Fruit fly (Drosophila melanogaster) whole organism, embryonic: ENCODE data around the gene CG15643.

Source experiments
- Antp ChIP-seq: fragments of 200-800 bp; sonication (Bioruptor generic); optimal IDR thresholded peaks from 3 replicates; lab custom pipeline; 2016; ENCODE audit warnings: missing biosample characterization, missing genetic modification characterization
- Asciz ChIP-seq: fragments of 200-800 bp; sonication (Bioruptor generic); optimal IDR thresholded peaks from 2 replicates; lab custom pipeline; 2017; ENCODE audit warnings: missing biosample characterization, mild to moderate bottlenecking, missing genetic modification characterization, missing genetic modification reagents
- Atf3 ChIP-seq: fragments of 200-800 bp; sonication (Bioruptor generic); optimal IDR thresholded peaks from 3 replicates; lab custom pipeline; 2016; ENCODE audit warnings: missing biosample characterization, missing genetic modification characterization
- CG10654 ChIP-seq: fragments of 200-800 bp; sonication (Bioruptor generic); optimal IDR thresholded peaks from 2 replicates; lab custom pipeline; 2016; ENCODE audit warnings: missing biosample characterization, missing genetic modification characterization
- CG11456 ChIP-seq: fragments of 200-800 bp; sonication (Bioruptor generic); IDR thresholded peaks from 3 replicates; pipeline ENCODE4 v1.3.6; 2022; ENCODE audit warnings: missing biosample characterization, missing genetic modification characterization
- CG12659 ChIP-seq: fragments of 200-800 bp; sonication (Bioruptor generic); optimal IDR thresholded peaks from 3 replicates; lab custom pipeline; 2017; ENCODE audit warnings: mild to moderate bottlenecking, missing biosample characterization, missing genetic modification reagents, missing genetic modification characterization
- CG12744 ChIP-seq: fragments of 200-800 bp; sonication (Bioruptor generic); optimal IDR thresholded peaks from 2 replicates; lab custom pipeline; 2016; ENCODE audit warnings: missing biosample characterization, missing genetic modification characterization
- CG1529 ChIP-seq: fragments of 200-800 bp; sonication (Bioruptor generic); optimal IDR thresholded peaks from 3 replicates; lab custom pipeline; 2018; ENCODE audit warnings: missing biosample characterization, missing genetic modification characterization
- CG16779 ChIP-seq: fragments of 200-800 bp; sonication (Bioruptor generic); IDR thresholded peaks from 2 replicates; pipeline ENCODE4 v1.3.6; 2022; ENCODE audit warnings: missing biosample characterization, missing genetic modification characterization
- CG17328 ChIP-seq: fragments of 200-800 bp; sonication (Bioruptor generic); IDR thresholded peaks from 2 replicates; pipeline ENCODE4 v1.3.6; 2022; ENCODE audit warnings: missing biosample characterization, missing genetic modification characterization
- CG31224 ChIP-seq: fragments of 200-800 bp; sonication (Bioruptor generic); IDR thresholded peaks from 2 replicates; pipeline ENCODE4 v1.3.6; 2022; ENCODE audit warnings: missing biosample characterization, missing genetic modification characterization
- CG31441 ChIP-seq: fragments of 200-800 bp; sonication (Bioruptor generic); IDR thresholded peaks from 2 replicates; pipeline ENCODE4 v1.3.6; 2022; ENCODE audit warnings: missing biosample characterization, missing genetic modification characterization
- CG33213 ChIP-seq: fragments of 200-800 bp; sonication (Bioruptor generic); optimal IDR thresholded peaks from 3 replicates; lab custom pipeline; 2016; ENCODE audit warnings: missing biosample characterization, missing genetic modification characterization
- CG34422 ChIP-seq: fragments of 200-800 bp; sonication (Bioruptor generic); IDR thresholded peaks from 3 replicates; pipeline ENCODE4 v1.3.6; 2022; ENCODE audit warnings: missing biosample characterization, missing genetic modification characterization
- CG42726 ChIP-seq: fragments of 200-800 bp; sonication (Bioruptor generic); IDR thresholded peaks from 2 replicates; pipeline ENCODE4 v1.3.6; 2022; ENCODE audit warnings: missing biosample characterization, missing genetic modification characterization; ENCODE audit not compliant: partially characterized antibody
- CG4820 ChIP-seq: fragments of 200-800 bp; sonication (Bioruptor generic); optimal IDR thresholded peaks from 3 replicates; lab custom pipeline; 2016; ENCODE audit warnings: missing biosample characterization, missing genetic modification characterization
- CG6254 ChIP-seq: fragments of 200-800 bp; sonication (Bioruptor generic); optimal IDR thresholded peaks from 3 replicates; lab custom pipeline; 2017; ENCODE audit warnings: mild to moderate bottlenecking, missing biosample characterization, missing genetic modification reagents, missing genetic modification characterization
- CG7745 ChIP-seq: fragments of 200-800 bp; sonication (Bioruptor generic); optimal IDR thresholded peaks from 2 replicates; lab custom pipeline; 2018; ENCODE audit warnings: missing biosample characterization, mild to moderate bottlenecking, missing genetic modification characterization, moderate library complexity
- CG7786 ChIP-seq: fragments of 200-800 bp; sonication (Bioruptor generic); optimal IDR thresholded peaks from 2 replicates; lab custom pipeline; 2016; ENCODE audit warnings: missing biosample characterization, missing genetic modification characterization
- CG9727 ChIP-seq: fragments of 200-800 bp; sonication (Bioruptor generic); optimal IDR thresholded peaks from 3 replicates; lab custom pipeline; 2017; ENCODE audit warnings: missing biosample characterization, mild to moderate bottlenecking, missing genetic modification characterization
- CkIIα-i1 ChIP-seq: fragments of 200-800 bp; sonication (Bioruptor generic); IDR thresholded peaks from 2 replicates; pipeline ENCODE4 v1.3.6; 2022; ENCODE audit warnings: missing biosample characterization, missing genetic modification characterization
- CoRest ChIP-seq: fragments of 200-800 bp; sonication (Bioruptor generic); optimal IDR thresholded peaks from 3 replicates; lab custom pipeline; 2018; ENCODE audit warnings: missing biosample characterization, mild to moderate bottlenecking, missing genetic modification characterization, moderate library complexity
- D19A ChIP-seq: fragments of 200-800 bp; optimal IDR thresholded peaks from 3 replicates; lab custom pipeline; 2019; ENCODE audit warnings: missing biosample characterization, mild to moderate bottlenecking, missing genetic modification characterization, moderate library complexity
- Dfd ChIP-seq, 2 experiments: fragments of >200 bp; optimal IDR thresholded peaks; 2 replicates each; lab custom pipeline; 2017; ENCODE audit warnings: missing biosample characterization in 2 of 2, missing genetic modification characterization in 2 of 2
- Dip3 ChIP-seq: fragments of 200-800 bp; sonication (Bioruptor generic); optimal IDR thresholded peaks from 3 replicates; lab custom pipeline; 2016; ENCODE audit warnings: missing biosample characterization, missing genetic modification characterization
- Ets65A ChIP-seq: fragments of 200-800 bp; sonication (Bioruptor generic); peaks from one replicate; lab custom pipeline; 2016; ENCODE audit warnings: missing biosample characterization, missing genetic modification characterization
- H15 ChIP-seq: fragments of 200-800 bp; sonication (Bioruptor generic); IDR thresholded peaks from 3 replicates; pipeline ENCODE4 v1.3.6; 2022; ENCODE audit warnings: missing biosample characterization, missing genetic modification characterization
- HLH54F ChIP-seq: fragments of 200-800 bp; sonication (Bioruptor generic); optimal IDR thresholded peaks from 3 replicates; lab custom pipeline; 2016; ENCODE audit warnings: missing biosample characterization, missing genetic modification characterization
- HmgD ChIP-seq: fragments of 200-800 bp; sonication (Bioruptor generic); optimal IDR thresholded peaks from 3 replicates; lab custom pipeline; 2016; ENCODE audit warnings: missing biosample characterization, missing genetic modification characterization
- Hr78 ChIP-seq, 2 experiments: fragments of 200-800 bp in 1 of 2; fragments of >200 bp in 1 of 2; sonication (Bioruptor generic) in 1 of 2; optimal IDR thresholded peaks; 2 replicates each; lab custom pipeline; 2017 to 2019; ENCODE audit warnings: missing biosample characterization in 2 of 2, missing genetic modification characterization in 2 of 2, mild to moderate bottlenecking in 1 of 2, moderate library complexity in 1 of 2
- Hsf ChIP-seq: fragments of 200-800 bp; sonication (Bioruptor generic); optimal IDR thresholded peaks from 3 replicates; lab custom pipeline; 2016; ENCODE audit warnings: missing biosample characterization, missing genetic modification characterization
- Med ChIP-seq: fragments of 200-800 bp; sonication (Bioruptor generic); peaks from one replicate; lab custom pipeline; 2016; ENCODE audit warnings: missing biosample characterization, missing genetic modification characterization, mild to moderate bottlenecking, inconsistent platforms, moderate library complexity
- NFAT ChIP-seq: fragments of 200-800 bp; sonication (Bioruptor generic); IDR thresholded peaks from 2 replicates; pipeline ENCODE4 v1.3.6; 2022; ENCODE audit warnings: missing biosample characterization, missing genetic modification characterization
- Oaz ChIP-seq: fragments of 200-800 bp; sonication (Bioruptor generic); IDR thresholded peaks from 2 replicates; pipeline ENCODE4 v1.3.6; 2022; ENCODE audit warnings: missing biosample characterization, missing genetic modification characterization
- Oli ChIP-seq: fragments of 200-800 bp; sonication (Bioruptor generic); optimal IDR thresholded peaks from 2 replicates; lab custom pipeline; 2018; ENCODE audit warnings: missing biosample characterization, mild to moderate bottlenecking, missing genetic modification characterization, moderate library complexity
- Sin3A ChIP-seq: fragments of >200 bp; optimal IDR thresholded peaks from 2 replicates; lab custom pipeline; 2018
- Spps ChIP-seq: fragments of 200-800 bp; sonication (Bioruptor generic); optimal IDR thresholded peaks from 2 replicates; lab custom pipeline; 2018; ENCODE audit warnings: missing biosample characterization, mild to moderate bottlenecking, missing genetic modification characterization
- Trl ChIP-seq, 3 experiments: fragments of >200 bp in 2 of 3; fragments of 200-800 bp in 1 of 3; sonication (Bioruptor generic) in 1 of 3; optimal IDR thresholded peaks; 2 replicates in 1 of 3; 3 replicates in 2 of 3; lab custom pipeline; 2016 to 2017; ENCODE audit warnings: missing biosample characterization in 1 of 3, missing genetic modification characterization in 1 of 3
- cato ChIP-seq: fragments of 200-800 bp; sonication (Bioruptor generic); optimal IDR thresholded peaks from 2 replicates; lab custom pipeline; 2016; ENCODE audit warnings: missing biosample characterization, missing genetic modification characterization, borderline replicate concordance
- chn ChIP-seq: fragments of 200-800 bp; sonication (Bioruptor generic); optimal IDR thresholded peaks from 2 replicates; lab custom pipeline; 2016; ENCODE audit warnings: missing biosample characterization, missing genetic modification characterization
- croc ChIP-seq: fragments of 200-800 bp; sonication (Bioruptor generic); conservative IDR thresholded peaks from 3 replicates; pipeline ENCODE4 v1.3.6; 2022; ENCODE audit warnings: missing biosample characterization, missing genetic modification characterization
- esg ChIP-seq: fragments of 200-800 bp; sonication (Bioruptor generic); conservative IDR thresholded peaks from 2 replicates; pipeline ENCODE4 v1.3.6; 2022; ENCODE audit warnings: missing biosample characterization, missing genetic modification characterization
- eyg ChIP-seq: fragments of 200-800 bp; sonication (Bioruptor generic); optimal IDR thresholded peaks from 3 replicates; lab custom pipeline; 2016; ENCODE audit warnings: missing biosample characterization, missing genetic modification characterization
- gsb-n ChIP-seq: fragments of 200-800 bp; sonication (Bioruptor generic); optimal IDR thresholded peaks from 3 replicates; lab custom pipeline; 2018; ENCODE audit warnings: missing biosample characterization, mild to moderate bottlenecking, missing genetic modification characterization
- jigr1 ChIP-seq: fragments of 200-800 bp; sonication (Bioruptor generic); IDR thresholded peaks from 3 replicates; pipeline ENCODE4 v1.3.6; 2022; ENCODE audit warnings: missing biosample characterization, missing genetic modification characterization
- mam ChIP-seq: fragments of 200-800 bp; sonication (Bioruptor generic); optimal IDR thresholded peaks from 3 replicates; lab custom pipeline; 2016; ENCODE audit warnings: missing biosample characterization, missing genetic modification characterization
- nom ChIP-seq: fragments of 200-800 bp; sonication (Bioruptor generic); optimal IDR thresholded peaks from 2 replicates; lab custom pipeline; 2017; ENCODE audit warnings: missing biosample characterization, missing genetic modification characterization, mild to moderate bottlenecking, moderate library complexity, missing genetic modification reagents
- pum ChIP-seq: fragments of 200-800 bp; sonication (Bioruptor generic); optimal IDR thresholded peaks from 2 replicates; lab custom pipeline; 2016; ENCODE audit warnings: missing biosample characterization, missing genetic modification characterization
- tap ChIP-seq: fragments of 200-800 bp; optimal IDR thresholded peaks from 3 replicates; lab custom pipeline; 2019; ENCODE audit warnings: missing biosample characterization, mild to moderate bottlenecking, missing genetic modification characterization, moderate library complexity
- twi ChIP-seq: fragments of 200-800 bp; optimal IDR thresholded peaks from 2 replicates; lab custom pipeline; 2019; ENCODE audit warnings: missing biosample characterization, mild to moderate bottlenecking, missing genetic modification characterization, moderate library complexity
- yki ChIP-seq: fragments of >200 bp; optimal IDR thresholded peaks from 3 replicates; lab custom pipeline; 2018
- zfh2 ChIP-seq: fragments of 200-800 bp; sonication (Bioruptor generic); optimal IDR thresholded peaks from 2 replicates; lab custom pipeline; 2016; ENCODE audit warnings: missing biosample characterization, missing genetic modification characterization

Gene CG15643

dm6 chrX:15599697-15600096, 27.7 kb upstream of the CG15643 start (continued):
- no peak for TF ChIP-seq CG42726
- peak; percentile 29 for TF ChIP-seq D19A (tag; lab: Kevin White, UChicago)
- TF ChIP-seq Dip3 (GFP tag; lab: Kevin White, UChicago) = peak; percentile 23
- peak; percentile 77; the same call in 2 of the 3 replicates for TF ChIP-seq CG11456 (GFP tag; lab: Robert Waterston, UW)
- 0 out of 2 replicates have a peak, but pooled peaks have one; percentile 46 for TF ChIP-seq CG16779 (GFP tag; lab: Robert Waterston, UW)
- 0 out of 3 replicates have a peak, but pooled peaks have one; percentile 24 for TF ChIP-seq CG34422 (GFP tag; lab: Robert Waterston, UW)
- TF ChIP-seq Hsf (GFP tag; lab: Kevin White, UChicago) = peak; percentile 62
- no peak for TF ChIP-seq gsb-n (tag; lab: Kevin White, UChicago)
- peak; percentile 7 for TF ChIP-seq CG12744
- no peak for TF ChIP-seq Trl (optimal IDR thresholded peaks at IDR 0.05; lab: Kevin White, UChicago)
- peak; percentile 50 for TF ChIP-seq Trl (GFP tag; optimal IDR thresholded peaks at IDR 0.05; lab: Kevin White, UChicago)
- TF ChIP-seq CG10654 (GFP tag; lab: Kevin White, UChicago) = peak; percentile 27
- peak; percentile 54 for TF ChIP-seq tap (tag; lab: Kevin White, UChicago)
- TF ChIP-seq CG33213 (GFP tag; lab: Kevin White, UChicago) = peak; percentile 43
- no peak for TF ChIP-seq CG9727
- peak; percentile 95 for TF ChIP-seq Ets65A (GFP tag; lab: Kevin White, UChicago)
- peak; percentile 55 for TF ChIP-seq CG4820 (GFP tag; lab: Kevin White, UChicago)
- peak; percentile 66 for TF ChIP-seq CoRest (tag; lab: Kevin White, UChicago)
- TF ChIP-seq Asciz (GFP tag; lab: Kevin White, UChicago) = peak; percentile 31
- TF ChIP-seq NFAT = peak; percentile 58; the same call in 1 of the 2 replicates
- no peak for TF ChIP-seq yki (lab: Kevin White, UChicago)
- peak; percentile 53 for TF ChIP-seq esg (GFP tag; lab: Robert Waterston, UW)
- peak in 1 of 2 experiments; percentile 4 for TF ChIP-seq Hr78 (GFP tag; optimal IDR thresholded peaks at IDR 0.05; lab: Kevin White, UChicago)
- peak; percentile 54 for TF ChIP-seq pum
- no peak for TF ChIP-seq CG7745
- peak; percentile 54 for TF ChIP-seq Antp
- TF ChIP-seq Spps (tag; lab: Kevin White, UChicago) = no peak
- peak; percentile 97 for TF ChIP-seq Med (GFP tag; lab: Kevin White, UChicago)
- TF ChIP-seq H15 (GFP tag; lab: Robert Waterston, UW) = 0 out of 3 replicates have a peak, but pooled peaks have one; percentile 35
- TF ChIP-seq CG1529 (GFP tag; lab: Kevin White, UChicago) = peak; percentile 23
- peak; percentile 53 for TF ChIP-seq mam
- peak; percentile 31 for TF ChIP-seq HLH54F (GFP tag; lab: Kevin White, UChicago)
- no peak for TF ChIP-seq CG6254 (GFP tag; lab: Kevin White, UChicago)
- TF ChIP-seq chn = peak; percentile 19
- 0 out of 3 replicates have a peak, but pooled peaks have one; percentile 14 for TF ChIP-seq croc (GFP tag; lab: Robert Waterston, UW)
- peak; percentile 74 for TF ChIP-seq CG17328 (GFP tag; lab: Robert Waterston, UW)
- TF ChIP-seq CkIIα-i1 (GFP tag; lab: Robert Waterston, UW) = no peak
- no peak for TF ChIP-seq HmgD (GFP tag; lab: Kevin White, UChicago)
- TF ChIP-seq Dfd (GFP tag; optimal IDR thresholded peaks at IDR 0.05; lab: Kevin White, UChicago) = no peak
- TF ChIP-seq Oaz = peak; percentile 43; the same call in 1 of the 2 replicates
- no peak for TF ChIP-seq Sin3A (lab: Kevin White, UChicago)
- TF ChIP-seq CG31224 (GFP tag; lab: Robert Waterston, UW) = peak; percentile 58
- TF ChIP-seq CG7786 (GFP tag; lab: Kevin White, UChicago) = peak; percentile 49
- TF ChIP-seq zfh2 (GFP tag; lab: Kevin White, UChicago) = peak; percentile 47
- peak; percentile 42 for TF ChIP-seq CG12659 (GFP tag; lab: Kevin White, UChicago)
- TF ChIP-seq Atf3 = peak; percentile 34
- TF ChIP-seq nom (GFP tag; lab: Kevin White, UChicago) = no peak
- TF ChIP-seq cato (GFP tag; lab: Kevin White, UChicago) = no peak
- peak; percentile 48 for TF ChIP-seq CG31441 (GFP tag; lab: Robert Waterston, UW)
- no peak for TF ChIP-seq jigr1 (GFP tag; lab: Robert Waterston, UW)
- TF ChIP-seq Oli = peak; percentile 67
- no peak for TF ChIP-seq eyg (GFP tag; lab: Kevin White, UChicago)
- TF ChIP-seq twi (tag; lab: Kevin White, UChicago) = no peak
